Worm (Caenorhabditis elegans): ENCODE results near the gene F26G1.1.

ce11 chrII:4793320-4793719 is 1.9 kb downstream of the F26G1.1 start:
- TF ChIP-seq tra-4 (tag; optimal IDR thresholded peaks at IDR 0.05) (no peak), flt-1 (GFP tag; IDR thresholded peaks at IDR 0.05) (no peak), ama-1 (optimal IDR thresholded peaks at IDR 0.05) (no peak), tbx-11 (GFP tag; IDR thresholded peaks at IDR 0.05) (no peak), tbx-37 (GFP tag; conservative IDR thresholded peaks at IDR 0.05) (no peak), ceh-36 (tag; optimal IDR thresholded peaks at IDR 0.05) (no peak), hmg-4 (GFP tag; optimal IDR thresholded peaks at IDR 0.05) (no peak), F13C5.2 (tag; optimal IDR thresholded peaks at IDR 0.05) (no peak), aly-1 (tag; optimal IDR thresholded peaks at IDR 0.05) (no peak), pes-1 (GFP tag; IDR thresholded peaks at IDR 0.05) (no peak), hmbx-1 (tag; optimal IDR thresholded peaks at IDR 0.05) (no peak), B0310.2 (tag; optimal IDR thresholded peaks at IDR 0.05) (no peak)
